Worm (Caenorhabditis elegans) whole organism, midembryonic: ENCODE data around the gene Y111B2A.21.

Experiments
- T22C8.4 ChIP-seq: fragments of 200-800 bp; sonication (Bioruptor generic); IDR thresholded peaks from 2 replicates; pipeline ENCODE4 v1.3.6; 2022; ENCODE audit warnings: missing genetic modification characterization, missing compliant biosample characterization
- cog-1 ChIP-seq: sonication (generic microtip); optimal IDR thresholded peaks from 2 replicates; lab custom pipeline; 2016; ENCODE audit warnings: missing genetic modification characterization, missing compliant biosample characterization
- flt-1 ChIP-seq: fragments of 200-800 bp; sonication (Bioruptor generic); IDR thresholded peaks from 2 replicates; pipeline ENCODE4 v1.3.6; 2022; ENCODE audit warnings: missing genetic modification characterization, missing compliant biosample characterization
- klf-2 ChIP-seq: fragments of 200-800 bp; sonication (Bioruptor generic); conservative IDR thresholded peaks from 2 replicates; pipeline ENCODE4 v1.3.6; 2022; ENCODE audit warnings: missing genetic modification reagents, missing genetic modification characterization, missing compliant biosample characterization
- med-1 ChIP-seq: sonication (generic microtip); optimal IDR thresholded peaks from 2 replicates; lab custom pipeline; 2017; ENCODE audit warnings: missing genetic modification characterization, mild to moderate bottlenecking, missing compliant biosample characterization, antibody characterized with exemption, missing genetic modification reagents; ENCODE audit not compliant: insufficient read depth
- ref-1 ChIP-seq: fragments of 200-800 bp; sonication (Bioruptor generic); conservative IDR thresholded peaks from 2 replicates; pipeline ENCODE4 v1.3.6; 2022; ENCODE audit warnings: missing genetic modification reagents, missing genetic modification characterization, missing compliant biosample characterization
- tab-1 ChIP-seq: fragments of 200-800 bp; sonication (Bioruptor generic); IDR thresholded peaks from 2 replicates; pipeline ENCODE4 v1.3.6; 2022; ENCODE audit warnings: missing genetic modification characterization, missing compliant biosample characterization
- ztf-23 ChIP-seq: fragments of 200-800 bp; sonication (Bioruptor generic); IDR thresholded peaks from 2 replicates; pipeline ENCODE4 v1.3.6; 2022; ENCODE audit warnings: missing genetic modification reagents, missing genetic modification characterization, missing compliant biosample characterization
- ztf-29 ChIP-seq: fragments of 200-800 bp; sonication (Bioruptor generic); IDR thresholded peaks from 2 replicates; pipeline ENCODE4 v1.3.6; 2022; ENCODE audit warnings: missing genetic modification reagents, missing genetic modification characterization, missing compliant biosample characterization

Gene Y111B2A.21

DNA sequence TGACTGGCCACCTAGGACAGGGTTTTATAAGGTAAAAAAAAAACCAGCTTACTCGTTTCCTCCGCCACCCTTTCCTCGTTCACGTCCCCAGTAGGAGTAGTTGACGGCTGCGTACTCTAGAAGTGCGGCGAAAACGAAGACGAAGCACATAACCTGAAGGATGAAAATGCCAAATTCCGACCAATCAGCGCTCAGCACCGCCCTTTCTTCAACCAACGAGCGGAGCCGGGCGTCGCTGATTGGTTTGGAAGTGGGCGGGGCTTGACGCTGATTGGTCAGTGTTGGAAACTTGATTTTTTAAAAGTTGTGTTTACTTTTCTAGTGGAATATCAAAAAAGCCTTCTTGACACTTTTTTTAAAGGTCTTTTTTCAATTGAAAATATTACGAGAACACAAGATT is 27.5 kb downstream of the Y111B2A.21 start:
- TF ChIP-seq flt-1 (GFP tag; lab: Robert Waterston, UW) (no peak), ref-1 (no peak), ztf-23 (GFP tag; lab: Robert Waterston, UW) (no peak), klf-2 (GFP tag; lab: Robert Waterston, UW) (no peak), T22C8.4 (no peak), cog-1 (tag; lab: Kevin White, UChicago) (no peak), tab-1 (GFP tag; lab: Robert Waterston, UW) (no peak), med-1 (GFP tag; lab: Kevin White, UChicago) (no peak), ztf-29 (GFP tag; lab: Robert Waterston, UW) (no peak)

DNA sequence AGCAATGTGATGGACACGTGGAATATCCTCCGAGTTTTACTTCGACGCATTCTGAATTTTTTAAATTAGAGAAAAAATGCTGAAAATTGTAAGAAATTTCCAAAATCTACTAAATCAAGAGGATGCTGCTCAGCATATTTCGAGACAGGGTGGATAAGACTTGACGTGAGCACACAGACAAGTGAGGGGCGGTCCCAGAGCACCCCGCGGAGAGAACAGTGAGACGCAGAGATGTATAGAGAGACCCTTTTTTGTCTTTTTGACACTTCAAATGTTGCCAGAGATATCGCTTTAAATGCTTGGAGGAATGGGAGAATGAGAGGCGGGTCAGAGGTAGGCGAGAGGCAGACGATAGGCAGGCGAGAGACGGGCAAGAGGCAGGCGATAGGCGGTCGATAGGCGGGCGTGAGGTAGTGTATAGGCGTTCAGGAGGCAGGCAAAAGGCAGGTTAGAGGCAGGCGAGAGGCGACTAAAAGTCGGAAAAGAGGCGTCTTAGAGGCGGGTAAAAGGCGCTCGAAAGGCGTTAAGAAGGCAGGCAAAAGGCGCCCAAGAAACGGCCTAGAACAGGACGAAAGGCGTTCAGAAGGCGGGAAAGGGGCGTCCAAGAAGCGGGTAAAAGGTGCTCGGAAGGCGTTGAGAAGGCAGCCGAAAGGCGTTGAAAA is 33.6 kb downstream of the Y111B2A.21 start, which contains the start of gene gab-1:
Gene gab-1 (minus strand): TSS at position 51 of the 662 bp plus-strand sequence.
- TF ChIP-seq cog-1 (tag; lab: Kevin White, UChicago): no peak
- no peak for TF ChIP-seq med-1 (GFP tag; lab: Kevin White, UChicago)
- TF ChIP-seq T22C8.4: no peak
- no peak for TF ChIP-seq ref-1

- no peak for TF ChIP-seq flt-1 (GFP tag; lab: Robert Waterston, UW)
- TF ChIP-seq med-1 (GFP tag; lab: Kevin White, UChicago): no peak
- TF ChIP-seq ref-1: no peak
- TF ChIP-seq tab-1 (GFP tag; lab: Robert Waterston, UW): no peak
- no peak for TF ChIP-seq klf-2 (GFP tag; lab: Robert Waterston, UW)
- TF ChIP-seq cog-1 (tag; lab: Kevin White, UChicago): no peak
- no peak for TF ChIP-seq T22C8.4
- no peak for TF ChIP-seq ztf-29 (GFP tag; lab: Robert Waterston, UW)
- no peak for TF ChIP-seq ztf-23 (GFP tag; lab: Robert Waterston, UW)
These were observed 37.7 kb downstream of the Y111B2A.21 start for ce11 chrIII:12783878-12784277.

DNA sequence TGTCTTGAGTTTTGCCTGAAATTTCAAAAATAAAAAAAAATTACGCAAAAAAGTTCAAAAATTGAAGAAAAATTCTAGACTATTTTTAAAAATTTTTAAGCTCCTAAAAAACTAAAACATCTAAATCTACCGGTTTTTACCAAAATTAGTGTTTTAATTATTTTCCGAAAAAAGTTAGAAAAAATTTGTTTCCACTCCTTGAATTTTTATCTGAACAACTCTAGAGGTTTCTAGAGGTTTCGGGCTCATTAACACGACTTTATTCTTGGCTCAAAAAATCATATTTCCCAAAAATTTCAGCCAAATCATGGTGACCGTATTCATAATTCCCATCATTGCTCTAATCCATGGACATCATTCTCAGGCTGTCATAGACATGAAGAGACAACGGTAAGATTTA is 38.6 kb downstream of the Y111B2A.21 start, which contains the start of gene lgc-37:
Gene lgc-37 (plus strand): TSS at position 301 of the 400 bp plus-strand sequence.
- TF ChIP-seq ztf-29 (GFP tag; lab: Robert Waterston, UW): no peak
- TF ChIP-seq klf-2 (GFP tag; lab: Robert Waterston, UW): no peak
- no peak for TF ChIP-seq ref-1
- TF ChIP-seq ztf-23 (GFP tag; lab: Robert Waterston, UW): no peak
- TF ChIP-seq flt-1 (GFP tag; lab: Robert Waterston, UW): no peak
- no peak for TF ChIP-seq cog-1 (tag; lab: Kevin White, UChicago)
- TF ChIP-seq med-1 (GFP tag; lab: Kevin White, UChicago): no peak
- no peak for TF ChIP-seq tab-1 (GFP tag; lab: Robert Waterston, UW)
- no peak for TF ChIP-seq T22C8.4

ce11 chrIII:12785427-12785826 is 39.2 kb downstream of the Y111B2A.21 start:
- no peak for TF ChIP-seq T22C8.4
- no peak for TF ChIP-seq ztf-23 (GFP tag; lab: Robert Waterston, UW)
- no peak for TF ChIP-seq klf-2 (GFP tag; lab: Robert Waterston, UW)

ce11 chrIII:12788239-12788638 is 42.0 kb downstream of the Y111B2A.21 start:
- TF ChIP-seq med-1 (GFP tag; lab: Kevin White, UChicago) (no peak), klf-2 (GFP tag; lab: Robert Waterston, UW) (no peak), tab-1 (GFP tag; lab: Robert Waterston, UW) (no peak), flt-1 (GFP tag; lab: Robert Waterston, UW) (no peak), cog-1 (tag; lab: Kevin White, UChicago) (no peak), ref-1 (no peak), ztf-29 (GFP tag; lab: Robert Waterston, UW) (no peak)

DNA sequence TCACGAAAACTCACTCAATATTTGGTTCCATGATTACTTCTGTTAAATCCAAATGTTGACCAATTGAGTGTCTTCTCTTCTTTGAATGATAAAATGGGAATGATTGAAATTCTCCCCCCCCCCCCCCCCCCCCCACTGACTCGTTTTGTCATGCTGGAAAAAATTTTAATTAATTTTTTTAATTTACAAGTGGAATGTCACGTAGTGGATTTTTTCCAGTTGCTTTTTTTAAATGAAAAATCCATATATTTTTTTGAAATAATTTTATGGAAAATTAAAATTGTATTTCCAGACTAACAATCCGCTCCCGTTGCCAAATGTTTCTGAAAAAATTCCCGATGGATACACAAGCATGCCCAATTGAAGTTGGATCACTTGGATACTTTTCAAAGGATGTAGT is 43.2 kb downstream of the Y111B2A.21 start, which contains the start of gene BE10.1:
Gene BE10.1 (minus strand): TSS at position 101 of the 400 bp plus-strand sequence.
- TF ChIP-seq cog-1 (tag; lab: Kevin White, UChicago): no peak
- TF ChIP-seq ztf-29 (GFP tag; lab: Robert Waterston, UW): no peak
- TF ChIP-seq klf-2 (GFP tag; lab: Robert Waterston, UW): no peak
- TF ChIP-seq ztf-23 (GFP tag; lab: Robert Waterston, UW): no peak
- no peak for TF ChIP-seq ref-1
- TF ChIP-seq tab-1 (GFP tag; lab: Robert Waterston, UW): no peak

ce11 chrIII:12794200-12794599 is 48.0 kb downstream of the Y111B2A.21 start:
- no peak for TF ChIP-seq cog-1 (tag; lab: Kevin White, UChicago)
- TF ChIP-seq T22C8.4: peak; percentile 81
- no peak for TF ChIP-seq ztf-29 (GFP tag; lab: Robert Waterston, UW)
